Worm (Caenorhabditis elegans) whole organism, L4 larva: ENCODE data around the gene faah-1.

Experiments used
- ces-1 ChIP-seq: fragments of 150-350 bp; sonication (generic microtip); optimal IDR thresholded peaks from 4 replicates; lab custom pipeline; 2014; ENCODE audit warnings: missing biosample characterization, missing genetic modification reagents, missing genetic modification characterization
- daf-19 ChIP-seq: fragments of 200-800 bp; sonication (Bioruptor generic); conservative IDR thresholded peaks from 2 replicates; pipeline ENCODE4 v1.3.6; 2022; ENCODE audit warnings: missing genetic modification characterization, missing compliant biosample characterization
- lir-3 ChIP-seq: sonication (generic microtip); optimal IDR thresholded peaks from 2 replicates; lab custom pipeline; 2016; ENCODE audit warnings: mild to moderate bottlenecking, missing genetic modification characterization, missing compliant biosample characterization
- mdl-1 ChIP-seq, 2 experiments: fragments of 150-350 bp in 1 of 2; sonication (generic microtip) in 1 of 2; optimal IDR thresholded peaks; 2 replicates each; lab custom pipeline; 2014 to 2017; ENCODE audit warnings: missing biosample characterization in 2 of 2, missing genetic modification characterization in 2 of 2
- nhr-10 ChIP-seq: fragments of 150-350 bp; optimal IDR thresholded peaks from 2 replicates; lab custom pipeline; 2014; ENCODE audit warnings: missing biosample characterization, missing genetic modification characterization
- nhr-11 ChIP-seq: fragments of 150-350 bp; optimal IDR thresholded peaks from 2 replicates; lab custom pipeline; 2014; ENCODE audit warnings: missing biosample characterization, missing genetic modification characterization
- nhr-41 ChIP-seq: fragments of 200-800 bp; sonication (Bioruptor generic); IDR thresholded peaks from 2 replicates; pipeline ENCODE4 v1.3.6; 2022; ENCODE audit warnings: missing genetic modification reagents, missing genetic modification characterization, missing compliant biosample characterization
- rbr-2 ChIP-seq: sonication (generic microtip); optimal IDR thresholded peaks from 2 replicates; lab custom pipeline; 2016; ENCODE audit warnings: missing genotype, missing genetic modification characterization, missing compliant biosample characterization
- unc-130 ChIP-seq: sonication (generic microtip); optimal IDR thresholded peaks from 2 replicates; lab custom pipeline; 2016; ENCODE audit warnings: missing genetic modification reagents, missing genetic modification characterization, missing compliant biosample characterization

ce11 chrIV:8159995-8160394, 808 bp downstream of the faah-1 start:
- TF ChIP-seq daf-19 (GFP tag; lab: Robert Waterston, UW) = no peak
- TF ChIP-seq mdl-1 (tag; optimal IDR thresholded peaks at IDR 0.05; lab: Kevin White, UChicago) = no peak
- no peak for TF ChIP-seq lir-3
- no peak for TF ChIP-seq ces-1 (GFP tag; lab: Kevin White, UChicago)
- no peak for TF ChIP-seq unc-130 (GFP tag; lab: Kevin White, UChicago)
- TF ChIP-seq nhr-41 (GFP tag; lab: Robert Waterston, UW) = no peak
- no peak for TF ChIP-seq rbr-2
- TF ChIP-seq nhr-10 (tag; lab: Kevin White, UChicago) = no peak
- TF ChIP-seq nhr-11 = no peak
